Worm (Caenorhabditis elegans) whole organism, L4 larva: ENCODE measurements around the gene txbp-3.

ENCODE experiments used
- D1046.2 ChIP-seq: fragments of 200-800 bp; sonication (Bioruptor generic); IDR thresholded peaks from 2 replicates; pipeline ENCODE4 v1.3.6; 2022; ENCODE audit warnings: missing genetic modification characterization, missing compliant biosample characterization
- F26F4.8 ChIP-seq: fragments of 200-800 bp; sonication (Bioruptor generic); conservative IDR thresholded peaks from 2 replicates; pipeline ENCODE4 v1.3.6; 2022; ENCODE audit warnings: missing genetic modification characterization, missing compliant biosample characterization
- F44E2.7 ChIP-seq: fragments of 200-800 bp; sonication (Bioruptor generic); IDR thresholded peaks from 2 replicates; pipeline ENCODE4 v2.1.2; 2022; ENCODE audit warnings: missing genetic modification characterization, missing compliant biosample characterization
- F49E8.2 ChIP-seq: sonication (generic microtip); optimal IDR thresholded peaks from 2 replicates; lab custom pipeline; 2016; ENCODE audit warnings: missing compliant biosample characterization, mild to moderate bottlenecking, missing genetic modification characterization, borderline replicate concordance
- T26A8.4 ChIP-seq: fragments of 200-800 bp; sonication (Bioruptor generic); IDR thresholded peaks from 2 replicates; pipeline ENCODE4 v1.3.6; 2022; ENCODE audit warnings: missing genetic modification characterization, missing compliant biosample characterization
- Y5F2A.4 ChIP-seq: fragments of 200-800 bp; sonication (Bioruptor generic); optimal IDR thresholded peaks from 2 replicates; lab custom pipeline; 2018; ENCODE audit warnings: mild to moderate bottlenecking, missing genetic modification characterization, missing compliant biosample characterization
- aly-2 ChIP-seq: sonication (generic microtip); optimal IDR thresholded peaks from 2 replicates; lab custom pipeline; 2018; ENCODE audit warnings: missing biosample characterization, missing genetic modification characterization
- ama-1 ChIP-seq: fragments of 150-350 bp; optimal IDR thresholded peaks from 2 replicates; lab custom pipeline; 2014; ENCODE audit warnings: inconsistent platforms, mixed read lengths
- ceh-82 ChIP-seq: sonication (generic microtip); optimal IDR thresholded peaks from 2 replicates; lab custom pipeline; 2017; ENCODE audit warnings: missing biosample characterization, missing genetic modification characterization
- ctbp-1 ChIP-seq: fragments of 200-800 bp; sonication (Bioruptor generic); IDR thresholded peaks from 2 replicates; pipeline ENCODE4 v1.3.6; 2022; ENCODE audit warnings: missing genetic modification reagents, missing genetic modification characterization, missing compliant biosample characterization
- daf-12 ChIP-seq: fragments of 150-350 bp; optimal IDR thresholded peaks from 2 replicates; lab custom pipeline; 2014; ENCODE audit warnings: missing biosample characterization, missing genetic modification reagents, missing genetic modification characterization
- daf-16 ChIP-seq, 3 experiments: sonication (generic microtip); optimal IDR thresholded peaks; 2 replicates each; lab custom pipeline; 2016 to 2017; ENCODE audit warnings: missing genetic modification characterization in 3 of 3, missing genetic modification reagents in 3 of 3, mild to moderate bottlenecking in 2 of 3, missing compliant biosample characterization in 2 of 3, missing biosample characterization in 1 of 3, moderate library complexity in 1 of 3
- daf-19 ChIP-seq: fragments of 200-800 bp; sonication (Bioruptor generic); conservative IDR thresholded peaks from 2 replicates; pipeline ENCODE4 v1.3.6; 2022; ENCODE audit warnings: missing genetic modification characterization, missing compliant biosample characterization
- dmd-6 ChIP-seq: fragments of 200-800 bp; sonication (Bioruptor generic); IDR thresholded peaks from 2 replicates; pipeline ENCODE4 v1.3.6; 2022; ENCODE audit warnings: missing genetic modification reagents, missing genetic modification characterization, missing compliant biosample characterization
- dmd-8 ChIP-seq: fragments of 200-800 bp; sonication (Bioruptor generic); IDR thresholded peaks from 2 replicates; pipeline ENCODE4 v1.3.6; 2022; ENCODE audit warnings: missing genetic modification characterization, missing compliant biosample characterization
- dpl-1 ChIP-seq: fragments of 150-350 bp; optimal IDR thresholded peaks from 2 replicates; lab custom pipeline; 2014; ENCODE audit warnings: missing biosample characterization, missing genetic modification reagents, missing genetic modification characterization
- dve-1 ChIP-seq: sonication (generic microtip); optimal IDR thresholded peaks from 2 replicates; lab custom pipeline; 2017; ENCODE audit warnings: antibody characterized with exemption, mild to moderate bottlenecking, missing genetic modification characterization, missing compliant biosample characterization; ENCODE audit not compliant: insufficient read depth
- hif-1 ChIP-seq, 2 experiments: sonication (generic microtip); optimal IDR thresholded peaks; 2 replicates each; lab custom pipeline; 2016 to 2017; ENCODE audit warnings: missing compliant biosample characterization in 2 of 2, missing genetic modification characterization in 2 of 2, missing genetic modification reagents in 2 of 2, missing genotype in 2 of 2, mild to moderate bottlenecking in 1 of 2
- hlh-11 ChIP-seq: fragments of 200-800 bp; sonication (Bioruptor generic); optimal IDR thresholded peaks from 2 replicates; lab custom pipeline; 2018; ENCODE audit warnings: mild to moderate bottlenecking, missing genetic modification characterization, missing compliant biosample characterization
- hlh-30 ChIP-seq: sonication (generic microtip); optimal IDR thresholded peaks from 2 replicates; lab custom pipeline; 2017; ENCODE audit warnings: antibody characterized with exemption, mild to moderate bottlenecking, missing genetic modification characterization, missing compliant biosample characterization; ENCODE audit not compliant: insufficient read depth
- hmg-1.1 ChIP-seq: fragments of 200-800 bp; sonication (Bioruptor generic); IDR thresholded peaks from 2 replicates; pipeline ENCODE4 v1.3.6; 2022; ENCODE audit warnings: missing genetic modification reagents, missing genetic modification characterization, missing compliant biosample characterization
- jun-1 ChIP-seq: fragments of 150-350 bp; optimal IDR thresholded peaks from 2 replicates; lab custom pipeline; 2014; ENCODE audit warnings: missing biosample characterization, missing genetic modification reagents, missing genetic modification characterization
- lin-1 ChIP-seq: fragments of 200-800 bp; sonication (Bioruptor generic); IDR thresholded peaks from 2 replicates; pipeline ENCODE4 v1.3.6; 2022; ENCODE audit warnings: missing genetic modification reagents, missing genetic modification characterization, missing compliant biosample characterization
- lin-13 ChIP-seq: fragments of 150-350 bp; optimal IDR thresholded peaks from 2 replicates; lab custom pipeline; 2014; ENCODE audit warnings: missing biosample characterization, missing genetic modification reagents, missing genetic modification characterization
- lin-29 ChIP-seq: fragments of 200-800 bp; sonication (Bioruptor generic); IDR thresholded peaks from 2 replicates; pipeline ENCODE4 v1.3.6; 2022; ENCODE audit warnings: missing genetic modification reagents, missing genetic modification characterization, missing compliant biosample characterization
- lin-38 ChIP-seq: fragments of 200-800 bp; sonication (Bioruptor generic); IDR thresholded peaks from 2 replicates; pipeline ENCODE4 v1.3.6; 2022; ENCODE audit warnings: missing genetic modification reagents, missing genetic modification characterization, missing compliant biosample characterization
- mdt-29 ChIP-seq: fragments of 200-800 bp; sonication (Bioruptor generic); IDR thresholded peaks from 2 replicates; pipeline ENCODE4 v1.3.6; 2022; ENCODE audit warnings: missing genetic modification reagents, missing genetic modification characterization, missing compliant biosample characterization
- mep-1 ChIP-seq: fragments of 150-350 bp; sonication (generic microtip); optimal IDR thresholded peaks from 3 replicates; lab custom pipeline; 2014; ENCODE audit warnings: missing biosample characterization, missing genetic modification characterization
- mes-2 ChIP-seq: sonication (generic microtip); optimal IDR thresholded peaks from 2 replicates; lab custom pipeline; 2016; ENCODE audit warnings: missing genotype, mild to moderate bottlenecking, missing genetic modification characterization, missing compliant biosample characterization; ENCODE audit not compliant: poor library complexity, severe bottlenecking
- mxl-2 ChIP-seq: fragments of 200-800 bp; sonication (Bioruptor generic); conservative IDR thresholded peaks from 2 replicates; pipeline ENCODE4 v1.3.6; 2022; ENCODE audit warnings: missing genetic modification reagents, missing genetic modification characterization, missing compliant biosample characterization
- mxl-3 ChIP-seq: fragments of 200-800 bp; sonication (Bioruptor generic); optimal IDR thresholded peaks from 2 replicates; lab custom pipeline; 2018; ENCODE audit warnings: mild to moderate bottlenecking, missing genetic modification characterization, missing compliant biosample characterization
- nhr-11 ChIP-seq: fragments of 150-350 bp; optimal IDR thresholded peaks from 2 replicates; lab custom pipeline; 2014; ENCODE audit warnings: missing biosample characterization, missing genetic modification characterization
- nhr-111 ChIP-seq: fragments of 200-800 bp; sonication (Bioruptor generic); optimal IDR thresholded peaks from 2 replicates; lab custom pipeline; 2018; ENCODE audit warnings: mild to moderate bottlenecking, missing genetic modification characterization, missing compliant biosample characterization
- nhr-25 ChIP-seq: sonication (generic microtip); optimal IDR thresholded peaks from 2 replicates; lab custom pipeline; 2017; ENCODE audit warnings: missing genetic modification characterization, mild to moderate bottlenecking, missing compliant biosample characterization, antibody characterized with exemption, moderate library complexity, borderline replicate concordance; ENCODE audit not compliant: insufficient read depth
- nhr-28 ChIP-seq: fragments of 150-350 bp; optimal IDR thresholded peaks from 2 replicates; lab custom pipeline; 2014; ENCODE audit warnings: missing biosample characterization, missing genetic modification characterization
- nhr-42 ChIP-seq: fragments of 200-800 bp; sonication (Bioruptor generic); IDR thresholded peaks from 2 replicates; pipeline ENCODE4 v1.3.6; 2022; ENCODE audit warnings: missing genetic modification characterization, missing compliant biosample characterization
- nhr-76 ChIP-seq: fragments of 150-350 bp; optimal IDR thresholded peaks from 2 replicates; lab custom pipeline; 2014; ENCODE audit warnings: missing biosample characterization, missing genetic modification characterization
- set-16 ChIP-seq: fragments of 200-800 bp; sonication (Bioruptor generic); IDR thresholded peaks from 2 replicates; pipeline ENCODE4 v1.3.6; 2022; ENCODE audit warnings: missing genetic modification reagents, missing genetic modification characterization, missing compliant biosample characterization
- spr-3 ChIP-seq: fragments of 200-800 bp; sonication (Bioruptor generic); optimal IDR thresholded peaks from 2 replicates; lab custom pipeline; 2018; ENCODE audit warnings: mild to moderate bottlenecking, missing genetic modification characterization, missing compliant biosample characterization
- unc-130 ChIP-seq: sonication (generic microtip); optimal IDR thresholded peaks from 2 replicates; lab custom pipeline; 2016; ENCODE audit warnings: missing genetic modification reagents, missing genetic modification characterization, missing compliant biosample characterization
- unc-39 ChIP-seq: sonication (generic microtip); optimal IDR thresholded peaks from 2 replicates; lab custom pipeline; 2017; ENCODE audit warnings: missing biosample characterization, missing genetic modification characterization
- unc-62 ChIP-seq, 3 experiments: fragments of 150-350 bp in 1 of 3; sonication (generic microtip); optimal IDR thresholded peaks in 2 of 3; peaks in 1 of 3; 1 replicate in 1 of 3; 2 replicates in 2 of 3; lab custom pipeline; 2014 to 2017; ENCODE audit warnings: missing biosample characterization in 3 of 3, missing genetic modification characterization in 3 of 3, missing genetic modification reagents in 3 of 3, missing genotype in 1 of 3
- zag-1 ChIP-seq: fragments of 150-350 bp; optimal IDR thresholded peaks from 2 replicates; lab custom pipeline; 2014; ENCODE audit warnings: missing biosample characterization, missing genetic modification characterization
- zfp-2 ChIP-seq: sonication (generic microtip); optimal IDR thresholded peaks from 2 replicates; lab custom pipeline; 2016; ENCODE audit warnings: mild to moderate bottlenecking, missing genetic modification characterization, missing compliant biosample characterization
- zip-11 ChIP-seq: fragments of 200-800 bp; sonication (Bioruptor generic); IDR thresholded peaks from 2 replicates; pipeline ENCODE4 v1.3.6; 2022; ENCODE audit warnings: missing genetic modification characterization, missing compliant biosample characterization
- zip-2 ChIP-seq: fragments of 150-350 bp; optimal IDR thresholded peaks from 2 replicates; lab custom pipeline; 2014; ENCODE audit warnings: missing biosample characterization, missing genetic modification characterization
- ztf-11 ChIP-seq: fragments of 150-350 bp; optimal IDR thresholded peaks from 2 replicates; lab custom pipeline; 2014; ENCODE audit warnings: missing biosample characterization, missing genetic modification characterization

Gene txbp-3

DNA sequence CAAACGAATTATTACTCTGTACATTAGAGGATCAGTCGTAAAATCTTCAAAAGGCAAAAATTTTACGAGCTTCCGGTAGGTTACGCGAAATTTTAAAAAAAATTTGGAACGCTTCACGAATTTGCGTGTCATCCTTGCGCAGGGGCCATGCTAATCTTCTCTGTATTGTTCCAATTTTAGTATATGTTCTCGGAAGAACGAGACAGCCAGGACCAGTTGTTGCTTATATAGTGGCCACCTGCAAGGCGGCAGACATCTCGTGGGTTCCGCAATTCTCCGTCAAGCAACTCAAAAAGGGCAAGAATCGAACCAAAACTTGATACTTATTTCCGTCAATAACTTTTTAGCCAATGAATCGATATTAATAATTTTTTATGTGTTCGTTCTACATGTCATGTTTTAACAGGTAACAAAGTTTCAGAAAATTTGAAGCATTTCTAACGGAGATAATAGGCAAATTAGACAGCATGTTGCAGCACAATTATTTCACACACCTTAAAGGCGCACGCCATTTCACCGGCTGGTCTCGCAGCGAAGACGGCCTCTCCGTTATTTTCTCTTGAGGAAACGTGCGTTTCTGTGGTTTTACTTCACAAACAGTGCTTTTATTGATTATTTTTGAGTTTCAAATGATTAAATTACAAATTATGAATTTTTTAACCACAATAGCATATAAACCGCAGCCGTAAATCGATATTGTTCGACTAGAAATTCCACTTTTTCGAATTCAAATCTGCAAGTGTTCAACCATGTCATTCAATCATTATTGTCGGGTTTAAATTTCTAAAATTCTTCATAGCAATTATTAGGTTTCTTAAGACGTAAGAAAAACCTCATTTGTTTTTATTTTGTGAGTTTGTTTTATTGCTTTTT lies 33.7 kb upstream of the txbp-3 start (continued):
- TF ChIP-seq dmd-6 (GFP tag; lab: Robert Waterston, UW) (peak; percentile 67), nhr-111 (GFP tag; lab: Kevin White, UChicago) (peak; percentile 81), daf-16 (GFP tag; optimal IDR thresholded peaks at IDR 0.05; lab: Kevin White, UChicago) (peak; percentile 76 to 83), daf-16 (tag; optimal IDR thresholded peaks at IDR 0.05; lab: Kevin White, UChicago) (peak; percentile 56), aly-2 (tag; lab: Kevin White, UChicago) (no peak), hlh-30 (peak; percentile 18), dmd-8 (GFP tag; lab: Robert Waterston, UW) (peak; percentile 95), zag-1 (tag; lab: Kevin White, UChicago) (no peak), lin-38 (GFP tag; lab: Robert Waterston, UW) (peak; percentile 90), mep-1 (peak; percentile 86), ama-1 (lab: Kevin White, UChicago) (peak; percentile 41), nhr-25 (peak; percentile 61), unc-130 (GFP tag; lab: Kevin White, UChicago) (peak; percentile 46), F44E2.7 (GFP tag; lab: Robert Waterston, UW) (0 out of 2 replicates have a peak, but pooled peaks have one; percentile 75), Y5F2A.4 (GFP tag; lab: Kevin White, UChicago) (peak; percentile 84), mxl-2 (0 out of 2 replicates have a peak, but pooled peaks have one; percentile 58), spr-3 (GFP tag; lab: Kevin White, UChicago) (peak; percentile 73), daf-12 (tag; lab: Kevin White, UChicago) (no peak), zip-2 (peak; percentile 30), ceh-82 (tag; lab: Kevin White, UChicago) (no peak), F49E8.2 (tag; lab: Kevin White, UChicago) (peak; percentile 93), ztf-11 (tag; lab: Kevin White, UChicago) (no peak), F26F4.8 (GFP tag; lab: Robert Waterston, UW) (peak; percentile 92), daf-19 (GFP tag; lab: Robert Waterston, UW) (peak; percentile 87), hlh-11 (tag; lab: Kevin White, UChicago) (peak; percentile 83), mxl-3 (peak; percentile 60), mes-2 (tag; lab: Kevin White, UChicago) (peak; percentile 93), ctbp-1 (GFP tag; lab: Robert Waterston, UW) (peak; percentile 90), unc-62 (GFP tag; optimal IDR thresholded peaks at IDR 0.05 in 1 of 2; lab: Kevin White, UChicago) (peak in 1 of 2 experiments; percentile 57), unc-62 (tag; optimal IDR thresholded peaks at IDR 0.05; lab: Kevin White, UChicago) (no peak), nhr-11 (tag; lab: Kevin White, UChicago) (no peak), hif-1 (tag; optimal IDR thresholded peaks at IDR 0.05; lab: Kevin White, UChicago) (peak; percentile 5 to 96), mdt-29 (GFP tag; lab: Robert Waterston, UW) (peak; percentile 84; the same call in 1 of the 2 replicates), T26A8.4 (GFP tag; lab: Robert Waterston, UW) (peak; percentile 95), jun-1 (peak; percentile 38), nhr-42 (GFP tag; lab: Robert Waterston, UW) (peak; percentile 93), nhr-76 (tag; lab: Kevin White, UChicago) (no peak), zfp-2 (tag; lab: Kevin White, UChicago) (peak; percentile 63), unc-39 (tag; lab: Kevin White, UChicago) (no peak), zip-11 (GFP tag; lab: Robert Waterston, UW) (0 out of 2 replicates have a peak, but pooled peaks have one; percentile 28), lin-1 (GFP tag; lab: Robert Waterston, UW) (peak; percentile 73; the same call in 1 of the 2 replicates), lin-29 (GFP tag; lab: Robert Waterston, UW) (peak; percentile 49; the same call in 1 of the 2 replicates), dpl-1 (GFP tag; lab: Kevin White, UChicago) (peak; percentile 47), lin-13 (peak; percentile 60), nhr-28 (tag; lab: Kevin White, UChicago) (peak; percentile 70), D1046.2 (peak; percentile 92), set-16 (GFP tag; lab: Robert Waterston, UW) (peak; percentile 42; the same call in 1 of the 2 replicates), hmg-1.1 (GFP tag; lab: Robert Waterston, UW) (peak; percentile 93), dve-1 (tag; lab: Kevin White, UChicago) (peak; percentile 84)
